Worm (Caenorhabditis elegans) whole organism, young adult: ENCODE results near the gene C02B8.7.

Experiments used
- B0035.1 ChIP-seq: sonication (generic microtip); optimal IDR thresholded peaks from 2 replicates; lab custom pipeline; 2016; ENCODE audit warnings: missing genetic modification characterization, mild to moderate bottlenecking, missing compliant biosample characterization, missing genotype, missing genetic modification reagents
- B0261.1 ChIP-seq: sonication (generic microtip); optimal IDR thresholded peaks from 2 replicates; lab custom pipeline; 2016; ENCODE audit warnings: mild to moderate bottlenecking, missing genetic modification characterization, moderate library complexity, missing compliant biosample characterization
- B0336.3 ChIP-seq: fragments of 200-800 bp; sonication (Bioruptor generic); IDR thresholded peaks from 2 replicates; pipeline ENCODE4 v1.3.6; 2022; ENCODE audit warnings: missing genetic modification characterization, missing compliant biosample characterization
- F22D6.2 ChIP-seq: sonication (generic microtip); optimal IDR thresholded peaks from 2 replicates; lab custom pipeline; 2016; ENCODE audit warnings: mild to moderate bottlenecking, missing genetic modification characterization, missing compliant biosample characterization
- F37B4.10 ChIP-seq: fragments of 200-800 bp; sonication (Bioruptor generic); IDR thresholded peaks from 2 replicates; pipeline ENCODE4 v1.3.6; 2022; ENCODE audit warnings: missing genetic modification characterization, missing compliant biosample characterization
- F39B2.1 ChIP-seq: fragments of 200-800 bp; sonication (Bioruptor generic); IDR thresholded peaks from 2 replicates; pipeline ENCODE4 v1.3.6; 2022; ENCODE audit warnings: missing genetic modification reagents, missing genetic modification characterization, missing compliant biosample characterization
- F52B5.7 ChIP-seq: sonication (generic microtip); optimal IDR thresholded peaks from 2 replicates; lab custom pipeline; 2016; ENCODE audit warnings: mild to moderate bottlenecking, missing genetic modification characterization, missing compliant biosample characterization
- K12H6.12 ChIP-seq: fragments of 200-800 bp; sonication (Bioruptor generic); optimal IDR thresholded peaks from 2 replicates; lab custom pipeline; 2018; ENCODE audit warnings: mild to moderate bottlenecking, missing genetic modification characterization, missing compliant biosample characterization
- Y53F4B.3 ChIP-seq: fragments of 200-800 bp; sonication (Bioruptor generic); IDR thresholded peaks from 2 replicates; pipeline ENCODE4 v1.3.6; 2022; ENCODE audit warnings: missing genetic modification reagents, missing genetic modification characterization, missing compliant biosample characterization
- Y56A3A.18 ChIP-seq: fragments of 200-800 bp; sonication (Bioruptor generic); IDR thresholded peaks from 2 replicates; pipeline ENCODE4 v1.3.6; 2022; ENCODE audit warnings: missing genetic modification reagents, missing genetic modification characterization, missing compliant biosample characterization
- Y95B8A.8 ChIP-seq: fragments of 200-800 bp; sonication (Bioruptor generic); IDR thresholded peaks from 2 replicates; pipeline ENCODE4 v1.3.6; 2022; ENCODE audit warnings: missing genetic modification reagents, missing genetic modification characterization, missing compliant biosample characterization
- ama-1 ChIP-seq, 3 experiments: fragments of 150-350 bp in 1 of 3; sonication (generic microtip) in 2 of 3; optimal IDR thresholded peaks; 2 replicates each; lab custom pipeline; 2014 to 2018; ENCODE audit warnings: missing biosample characterization in 2 of 3, missing genetic modification characterization in 2 of 3, missing genetic modification reagents in 2 of 3
- atf-7 ChIP-seq: sonication (generic microtip); optimal IDR thresholded peaks from 2 replicates; lab custom pipeline; 2017; ENCODE audit warnings: mild to moderate bottlenecking, missing genetic modification characterization, missing compliant biosample characterization
- attf-3 ChIP-seq: fragments of 200-800 bp; sonication (Bioruptor generic); conservative IDR thresholded peaks from 2 replicates; pipeline ENCODE4 v1.3.6; 2022; ENCODE audit warnings: missing genetic modification reagents, missing genetic modification characterization, missing compliant biosample characterization
- bed-1 ChIP-seq: fragments of 200-800 bp; sonication (Bioruptor generic); IDR thresholded peaks from 2 replicates; pipeline ENCODE4 v1.3.6; 2022; ENCODE audit warnings: missing genetic modification reagents, missing genetic modification characterization, missing compliant biosample characterization
- bed-2 ChIP-seq: fragments of 200-800 bp; sonication (Bioruptor generic); IDR thresholded peaks from 2 replicates; pipeline ENCODE4 v1.3.6; 2022; ENCODE audit warnings: missing genetic modification reagents, missing genetic modification characterization, missing compliant biosample characterization
- ceh-100 ChIP-seq: fragments of 200-800 bp; sonication (Bioruptor generic); IDR thresholded peaks from 2 replicates; pipeline ENCODE4 v1.3.6; 2022; ENCODE audit warnings: missing genetic modification reagents, missing genetic modification characterization, missing compliant biosample characterization
- ceh-27 ChIP-seq: fragments of 200-800 bp; sonication (Bioruptor generic); optimal IDR thresholded peaks from 2 replicates; lab custom pipeline; 2018; ENCODE audit warnings: mild to moderate bottlenecking, missing genetic modification characterization, moderate library complexity, missing compliant biosample characterization
- ceh-91 ChIP-seq: fragments of 200-800 bp; sonication (Bioruptor generic); IDR thresholded peaks from 2 replicates; pipeline ENCODE4 v1.3.6; 2022; ENCODE audit warnings: missing genetic modification reagents, missing genetic modification characterization, missing compliant biosample characterization
- chd-7 ChIP-seq: sonication (generic microtip); optimal IDR thresholded peaks from 2 replicates; lab custom pipeline; 2016; ENCODE audit warnings: mild to moderate bottlenecking, missing genetic modification characterization, moderate library complexity, missing compliant biosample characterization
- die-1 ChIP-seq: sonication (generic microtip); optimal IDR thresholded peaks from 2 replicates; lab custom pipeline; 2016; ENCODE audit warnings: missing genotype, mild to moderate bottlenecking, missing genetic modification characterization, missing compliant biosample characterization
- dox-1 ChIP-seq: fragments of 200-800 bp; sonication (Bioruptor generic); IDR thresholded peaks from 2 replicates; pipeline ENCODE4 v1.3.6; 2022; ENCODE audit warnings: missing genetic modification reagents, missing genetic modification characterization, missing compliant biosample characterization
- dpl-1 ChIP-seq: fragments of 150-350 bp; optimal IDR thresholded peaks from 2 replicates; lab custom pipeline; 2014; ENCODE audit warnings: missing biosample characterization, missing genetic modification reagents, missing genetic modification characterization
- egrh-3 ChIP-seq: fragments of 200-800 bp; sonication (Bioruptor generic); IDR thresholded peaks from 2 replicates; pipeline ENCODE4 v1.3.6; 2022; ENCODE audit warnings: missing genetic modification reagents, missing genetic modification characterization, missing compliant biosample characterization
- gei-17 ChIP-seq: fragments of 200-800 bp; sonication (Bioruptor generic); optimal IDR thresholded peaks from 2 replicates; lab custom pipeline; 2018; ENCODE audit warnings: mild to moderate bottlenecking, missing genetic modification characterization, missing compliant biosample characterization
- hlh-26 ChIP-seq: fragments of 200-800 bp; sonication (Bioruptor generic); conservative IDR thresholded peaks from 2 replicates; pipeline ENCODE4 v1.3.6; 2022; ENCODE audit warnings: missing genetic modification reagents, missing genetic modification characterization, missing compliant biosample characterization
- hmg-1.2 ChIP-seq: fragments of 200-800 bp; sonication (Bioruptor generic); IDR thresholded peaks from 2 replicates; pipeline ENCODE4 v1.3.6; 2022; ENCODE audit warnings: missing genetic modification reagents, missing genetic modification characterization, missing compliant biosample characterization
- hmg-20 ChIP-seq: fragments of 200-800 bp; sonication (Bioruptor generic); IDR thresholded peaks from 2 replicates; pipeline ENCODE4 v1.3.6; 2022; ENCODE audit warnings: missing genetic modification reagents, missing genetic modification characterization, missing compliant biosample characterization
- let-526 ChIP-seq: fragments of 200-800 bp; sonication (Bioruptor generic); IDR thresholded peaks from 2 replicates; pipeline ENCODE4 v1.3.6; 2022; ENCODE audit warnings: missing genetic modification reagents, missing genetic modification characterization, missing compliant biosample characterization
- lin-40 ChIP-seq: sonication (generic microtip); optimal IDR thresholded peaks from 2 replicates; lab custom pipeline; 2016; ENCODE audit warnings: missing genetic modification characterization, mild to moderate bottlenecking, missing compliant biosample characterization, missing genotype, missing genetic modification reagents
- lsy-27 ChIP-seq: sonication (generic microtip); optimal IDR thresholded peaks from 2 replicates; lab custom pipeline; 2017; ENCODE audit warnings: missing genetic modification characterization, mild to moderate bottlenecking, missing compliant biosample characterization, antibody characterized with exemption, missing genotype, borderline replicate concordance; ENCODE audit not compliant: insufficient read depth
- madf-8 ChIP-seq: fragments of 200-800 bp; sonication (Bioruptor generic); conservative IDR thresholded peaks from 2 replicates; pipeline ENCODE4 v1.3.6; 2022; ENCODE audit warnings: missing genetic modification reagents, missing genetic modification characterization, missing compliant biosample characterization
- mcd-1 ChIP-seq: fragments of 200-800 bp; sonication (Bioruptor generic); IDR thresholded peaks from 2 replicates; pipeline ENCODE4 v1.3.6; 2022; ENCODE audit warnings: missing genetic modification reagents, missing genetic modification characterization, missing compliant biosample characterization
- nfyb-1 ChIP-seq: fragments of 200-800 bp; sonication (Bioruptor generic); IDR thresholded peaks from 2 replicates; pipeline ENCODE4 v1.3.6; 2022; ENCODE audit warnings: missing genetic modification reagents, missing genetic modification characterization, missing compliant biosample characterization
- nhr-27 ChIP-seq: fragments of 200-800 bp; sonication (Bioruptor generic); optimal IDR thresholded peaks from 2 replicates; lab custom pipeline; 2018; ENCODE audit warnings: mild to moderate bottlenecking, missing genetic modification characterization, moderate library complexity, missing compliant biosample characterization
- nhr-90 ChIP-seq: sonication (generic microtip); optimal IDR thresholded peaks from 2 replicates; lab custom pipeline; 2016; ENCODE audit warnings: missing genotype, mild to moderate bottlenecking, missing genetic modification characterization, missing compliant biosample characterization
- rcor-1 ChIP-seq: fragments of 200-800 bp; sonication (Bioruptor generic); IDR thresholded peaks from 2 replicates; pipeline ENCODE4 v1.3.6; 2022; ENCODE audit warnings: missing genetic modification reagents, missing genetic modification characterization, missing compliant biosample characterization
- snpc-3.4 ChIP-seq: sonication (generic microtip); optimal IDR thresholded peaks from 2 replicates; lab custom pipeline; 2017; ENCODE audit warnings: missing genetic modification characterization, mild to moderate bottlenecking, missing compliant biosample characterization, antibody characterized with exemption, moderate library complexity, missing genotype, missing genetic modification reagents
- somi-1 ChIP-seq: fragments of 200-800 bp; sonication (Bioruptor generic); optimal IDR thresholded peaks from 2 replicates; lab custom pipeline; 2018; ENCODE audit warnings: mild to moderate bottlenecking, missing genetic modification characterization, missing compliant biosample characterization
- sptf-2 ChIP-seq: fragments of 200-800 bp; sonication (Bioruptor generic); optimal IDR thresholded peaks from 2 replicates; lab custom pipeline; 2018; ENCODE audit warnings: mild to moderate bottlenecking, missing genetic modification characterization, missing compliant biosample characterization
- tbp1 ChIP-seq: fragments of 200-800 bp; sonication (Bioruptor generic); optimal IDR thresholded peaks from 2 replicates; lab custom pipeline; 2018; ENCODE audit warnings: mild to moderate bottlenecking, missing genetic modification characterization, missing compliant biosample characterization
- unc-62 ChIP-seq: fragments of 150-350 bp; optimal IDR thresholded peaks from 2 replicates; lab custom pipeline; 2014; ENCODE audit warnings: missing biosample characterization, missing genetic modification reagents, missing genetic modification characterization
- zfh-2 ChIP-seq: fragments of 200-800 bp; sonication (Bioruptor generic); conservative IDR thresholded peaks from 2 replicates; pipeline ENCODE4 v1.3.6; 2022; ENCODE audit warnings: missing genetic modification reagents, missing genetic modification characterization, missing compliant biosample characterization
- ztf-22 ChIP-seq: fragments of 200-800 bp; sonication (Bioruptor generic); optimal IDR thresholded peaks from 2 replicates; lab custom pipeline; 2018; ENCODE audit warnings: mild to moderate bottlenecking, missing genetic modification characterization, moderate library complexity, missing compliant biosample characterization
- ztf-26 ChIP-seq: sonication (generic microtip); optimal IDR thresholded peaks from 2 replicates; lab custom pipeline; 2017; ENCODE audit warnings: missing genetic modification characterization, missing compliant biosample characterization
- ztf-3 ChIP-seq: fragments of 200-800 bp; sonication (Bioruptor generic); optimal IDR thresholded peaks from 2 replicates; lab custom pipeline; 2018; ENCODE audit warnings: mild to moderate bottlenecking, missing genetic modification characterization, missing compliant biosample characterization

Gene C02B8.7

DNA sequence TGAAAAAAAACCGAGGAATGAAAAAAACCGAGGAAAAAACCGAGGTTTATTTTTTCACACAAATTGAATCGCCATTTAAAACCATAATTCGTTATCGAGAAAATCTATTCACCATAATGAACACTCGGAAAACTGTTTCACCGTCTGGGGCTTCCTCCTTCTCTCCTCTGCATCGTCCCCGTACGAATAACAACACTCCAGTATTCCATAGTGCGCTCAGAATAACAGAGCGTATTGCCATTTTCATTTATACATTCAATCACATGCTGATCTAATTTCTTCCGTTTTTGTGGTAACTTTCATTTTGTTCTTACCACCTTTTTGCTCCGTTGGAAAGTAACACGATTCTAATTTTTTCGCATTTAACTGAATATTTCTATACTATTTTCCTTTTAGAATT, 31.9 kb upstream of the C02B8.7 start, which contains the start of gene C17H11.2:
TSS of gene C17H11.2 (plus strand) at position 397 of the 400 bp plus-strand sequence.
- TF ChIP-seq ama-1 (optimal IDR thresholded peaks at IDR 0.05; lab: Kevin White, UChicago), result no peak
- TF ChIP-seq ama-1 (GFP tag; optimal IDR thresholded peaks at IDR 0.05; lab: Kevin White, UChicago), result no peak
- TF ChIP-seq nfyb-1 (GFP tag; lab: Robert Waterston, UW), result no peak
- TF ChIP-seq Y56A3A.18 (GFP tag; lab: Robert Waterston, UW), result no peak
- TF ChIP-seq sptf-2 (GFP tag; lab: Kevin White, UChicago), result no peak
- no peak for TF ChIP-seq ztf-26 (tag; lab: Kevin White, UChicago)
- TF ChIP-seq rcor-1, result no peak
- no peak for TF ChIP-seq tbp1 (GFP tag; lab: Kevin White, UChicago)
- no peak for TF ChIP-seq ztf-3 (GFP tag; lab: Kevin White, UChicago)
- TF ChIP-seq snpc-3.4 (tag; lab: Kevin White, UChicago), result no peak
- TF ChIP-seq attf-3 (GFP tag; lab: Robert Waterston, UW), result peak; percentile 69
- peak; percentile 23; the same call in 1 of the 2 replicates for TF ChIP-seq hmg-1.2 (GFP tag; lab: Robert Waterston, UW)
- TF ChIP-seq, all 124 proteins: peak for 2

DNA sequence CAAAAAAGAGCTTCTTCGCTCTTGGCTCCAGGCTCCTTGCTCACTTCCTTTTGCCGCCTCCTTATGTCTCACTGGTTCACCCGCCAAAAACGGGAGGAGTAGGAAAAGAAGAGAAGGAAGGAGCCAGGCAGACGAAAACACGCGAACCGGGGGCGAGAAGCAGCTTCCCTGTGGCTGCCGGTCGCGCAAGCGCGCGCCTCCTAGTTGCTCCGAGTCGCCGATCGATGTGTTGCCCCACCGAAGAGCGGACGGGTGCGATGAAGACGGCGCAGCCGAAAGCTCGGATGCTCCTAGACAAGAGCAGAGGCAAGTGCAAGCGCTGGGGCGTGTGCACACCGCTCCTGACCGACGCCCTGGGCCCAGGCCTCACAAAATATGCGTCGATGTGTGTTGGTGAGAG, 25.9 kb upstream of the C02B8.7 start:
- TF ChIP-seq lin-40 (tag; lab: Kevin White, UChicago) (peak; percentile 48), F39B2.1 (GFP tag; lab: Robert Waterston, UW) (no peak), gei-17 (GFP tag; lab: Kevin White, UChicago) (peak; percentile 35), B0035.1 (no peak), ztf-26 (tag; lab: Kevin White, UChicago) (peak; percentile 45), lsy-27 (no peak), F22D6.2 (tag; lab: Kevin White, UChicago) (no peak), F37B4.10 (GFP tag; lab: Robert Waterston, UW) (0 out of 2 replicates have a peak, but pooled peaks have one; percentile 87), nhr-27 (tag; lab: Kevin White, UChicago) (no peak), B0336.3 (GFP tag; lab: Robert Waterston, UW) (no peak), egrh-3 (GFP tag; lab: Robert Waterston, UW) (peak; percentile 95), nhr-90 (no peak), bed-1 (GFP tag; lab: Robert Waterston, UW) (no peak), somi-1 (GFP tag; lab: Kevin White, UChicago) (peak; percentile 51), rcor-1 (peak; percentile 83), chd-7 (peak; percentile 70), K12H6.12 (tag; lab: Kevin White, UChicago) (peak; percentile 85), let-526 (GFP tag; lab: Robert Waterston, UW) (no peak), tbp1 (GFP tag; lab: Kevin White, UChicago) (peak; percentile 21), bed-2 (GFP tag; lab: Robert Waterston, UW) (no peak), zfh-2 (GFP tag; lab: Robert Waterston, UW) (peak; percentile 99), Y53F4B.3 (GFP tag; lab: Robert Waterston, UW) (no peak), mcd-1 (GFP tag; lab: Robert Waterston, UW) (peak; percentile 60), madf-8 (GFP tag; lab: Robert Waterston, UW) (no peak; the same call in 1 of the 2 replicates), nfyb-1 (GFP tag; lab: Robert Waterston, UW) (no peak), unc-62 (GFP tag; lab: Kevin White, UChicago) (no peak), ceh-100 (GFP tag; lab: Robert Waterston, UW) (no peak), attf-3 (GFP tag; lab: Robert Waterston, UW) (peak; percentile 45; the same call in 1 of the 2 replicates), ztf-22 (GFP tag; lab: Kevin White, UChicago) (no peak), atf-7 (tag; lab: Kevin White, UChicago) (peak; percentile 3), dox-1 (GFP tag; lab: Robert Waterston, UW) (peak; percentile 32; the same call in 1 of the 2 replicates), Y95B8A.8 (GFP tag; lab: Robert Waterston, UW) (no peak), die-1 (tag; lab: Kevin White, UChicago) (peak; percentile 9), hmg-20 (GFP tag; lab: Robert Waterston, UW) (no peak), ceh-27 (GFP tag; lab: Kevin White, UChicago) (peak; percentile 49), hlh-26 (GFP tag; lab: Robert Waterston, UW) (0 out of 2 replicates have a peak, but pooled peaks have one; percentile 37), ceh-91 (GFP tag; lab: Robert Waterston, UW) (no peak), dpl-1 (GFP tag; lab: Kevin White, UChicago) (no peak), F52B5.7 (tag; lab: Kevin White, UChicago) (peak; percentile 6), B0261.1 (tag; lab: Kevin White, UChicago) (no peak)
